Fruit fly (Drosophila melanogaster): Measurements from ENCODE around the gene PH4alphaMP.
A peak's percentile ranks its signal among the peaks of the same experiment; 100 is the strongest.

PH4alphaMP gene

DNA sequence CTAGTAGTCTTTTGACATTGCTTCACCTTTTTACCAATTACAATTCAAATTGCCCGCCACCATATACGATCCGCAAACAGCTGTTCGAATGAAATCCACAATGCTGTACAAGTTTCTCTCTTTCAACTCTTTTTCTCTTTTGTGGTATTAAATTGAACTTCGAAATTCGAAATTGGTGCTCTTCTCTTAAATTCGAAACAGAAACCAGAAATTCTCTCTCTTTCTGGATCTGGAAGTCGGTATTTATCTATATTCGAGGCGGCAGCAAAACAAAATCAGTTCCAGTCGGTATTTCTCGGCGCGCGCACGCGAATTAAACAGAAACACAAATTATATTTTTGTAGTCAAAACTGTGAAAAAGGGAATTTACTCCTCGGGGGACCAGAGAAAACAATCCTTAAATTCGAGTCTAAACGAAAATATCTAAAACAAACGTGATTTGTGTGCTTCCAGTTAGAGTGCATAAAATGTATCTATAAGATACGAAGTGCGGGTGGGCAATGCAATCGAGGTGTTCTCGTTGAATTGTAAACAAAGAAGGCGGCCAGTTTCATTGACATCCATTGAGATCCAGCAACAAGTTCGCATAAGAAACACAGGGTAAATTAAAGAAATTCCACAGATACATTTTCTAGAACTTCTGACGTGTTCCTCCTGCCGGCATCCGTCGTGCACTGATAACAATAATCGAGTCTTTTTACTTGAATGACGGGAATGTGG, 30.0 kb downstream of the PH4alphaMP start, which contains the start of gene PH4alphaEFB (continued):
- TF ChIP-seq CG3847 (GFP tag; IDR thresholded peaks at IDR 0.05) (no peak), CG2120 (GFP tag; optimal IDR thresholded peaks at IDR 0.05) (no peak), sr (GFP tag; IDR thresholded peaks at IDR 0.05) (no peak), abd-A (tag; optimal IDR thresholded peaks at IDR 0.05) (no peak), ems (GFP tag; optimal IDR thresholded peaks at IDR 0.05) (no peak), croc (GFP tag; conservative IDR thresholded peaks at IDR 0.05) (no peak), Hr3 (GFP tag; optimal IDR thresholded peaks at IDR 0.05) (no peak), Dref (GFP tag; IDR thresholded peaks at IDR 0.05) (no peak), CG18262 (tag; optimal IDR thresholded peaks at IDR 0.05) (peak; percentile 1), chn (GFP tag; optimal IDR thresholded peaks at IDR 0.05) (no peak), Dip3 (GFP tag; optimal IDR thresholded peaks at IDR 0.05) (no peak), H2.0 (GFP tag; IDR thresholded peaks at IDR 0.05) (no peak), CG13296 (GFP tag; optimal IDR thresholded peaks at IDR 0.05) (peak; percentile 6), CG4707 (GFP tag; optimal IDR thresholded peaks at IDR 0.05) (no peak), CG12744 (GFP tag; optimal IDR thresholded peaks at IDR 0.05) (no peak), CG32767 (GFP tag; IDR thresholded peaks at IDR 0.05) (no peak; the same call in 1 of the 2 replicates)

DNA sequence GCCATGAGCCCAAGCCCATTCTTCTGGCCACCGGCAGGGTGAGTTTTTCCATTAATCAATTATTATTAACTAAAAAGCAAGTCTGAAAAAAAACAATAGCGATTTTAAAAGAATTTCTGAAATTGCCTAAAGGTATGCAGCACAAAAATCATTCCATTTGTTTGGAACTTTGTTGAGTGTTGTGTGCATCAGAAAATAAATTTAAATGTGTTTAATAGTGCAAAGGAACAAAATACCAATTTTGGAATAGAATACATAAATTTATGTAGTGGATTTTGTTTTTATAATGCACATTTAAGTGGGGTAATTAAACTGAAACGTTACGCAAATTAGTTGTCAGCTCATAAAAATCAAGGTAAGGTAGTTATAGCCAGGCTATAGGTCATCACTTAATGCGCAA, 31.7 kb downstream of the PH4alphaMP start:
- TF ChIP-seq prd (optimal IDR thresholded peaks at IDR 0.05) (no peak), prd (GFP tag; IDR thresholded peaks at IDR 0.05) (no peak), CG18011 (GFP tag; optimal IDR thresholded peaks at IDR 0.05) (peak; percentile 91), nau (GFP tag; optimal IDR thresholded peaks at IDR 0.05) (no peak)

DNA sequence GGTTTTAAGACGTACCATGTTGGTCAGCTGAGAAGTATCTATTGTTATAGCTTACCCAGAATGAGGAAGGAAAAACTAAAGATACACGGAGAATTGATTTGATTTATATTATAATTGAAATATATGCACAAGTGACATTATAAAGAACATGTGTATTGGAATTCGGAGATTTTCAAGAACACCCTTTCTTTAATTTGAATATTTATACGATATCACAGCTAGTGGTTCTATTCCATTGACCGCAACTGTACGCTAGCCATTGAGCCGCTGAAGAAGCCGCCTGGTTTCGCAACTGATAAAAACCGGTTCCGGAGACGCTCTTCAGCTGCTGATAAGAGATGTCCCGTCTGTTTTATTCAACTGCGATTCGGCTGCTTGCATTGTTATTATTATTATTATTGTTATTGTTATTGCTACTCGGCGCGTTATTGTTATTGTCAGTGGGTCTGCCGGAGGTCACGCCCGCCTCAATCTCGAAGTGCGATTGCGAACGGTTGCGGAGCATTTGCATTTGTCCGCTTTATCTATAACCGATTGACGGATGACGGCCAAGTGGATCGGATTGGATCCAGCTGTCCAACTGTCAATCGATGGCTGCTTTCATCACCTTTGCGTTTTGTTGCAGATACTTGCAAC, 34.2 kb downstream of the PH4alphaMP start:
- TF ChIP-seq pita (GFP tag; optimal IDR thresholded peaks at IDR 0.05) (no peak), klu (GFP tag; IDR thresholded peaks at IDR 0.05) (no peak), CG7928 (GFP tag; optimal IDR thresholded peaks at IDR 0.05) (no peak), HLH54F (GFP tag; optimal IDR thresholded peaks at IDR 0.05) (no peak), CG30431 (GFP tag; optimal IDR thresholded peaks at IDR 0.05) (no peak), Bdp1 (GFP tag; optimal IDR thresholded peaks at IDR 0.05) (no peak), sim (GFP tag; IDR thresholded peaks at IDR 0.05) (no peak), ham (GFP tag; IDR thresholded peaks at IDR 0.05) (no peak), CG34422 (GFP tag; IDR thresholded peaks at IDR 0.05) (no peak), NK7.1 (GFP tag; optimal IDR thresholded peaks at IDR 0.05) (no peak), Hr78 (GFP tag; optimal IDR thresholded peaks at IDR 0.05) (no peak), tgo (GFP tag; IDR thresholded peaks at IDR 0.05) (peak; percentile 24; the same call in 1 of the 3 replicates), pan (optimal IDR thresholded peaks at IDR 0.05) (no peak), pan (GFP tag; optimal IDR thresholded peaks at IDR 0.05 in 1 of 2, IDR thresholded peaks at IDR 0.05 in 1 of 2) (no peak), mld (GFP tag; IDR thresholded peaks at IDR 0.05; ENCODE audit: partially characterized antibody) (no peak), fu2 (GFP tag; optimal IDR thresholded peaks at IDR 0.05) (no peak), CG16863 (GFP tag; optimal IDR thresholded peaks at IDR 0.05) (no peak), CG10267 (tag; optimal IDR thresholded peaks at IDR 0.05) (peak; percentile 30), bcd (GFP tag; optimal IDR thresholded peaks at IDR 0.05) (peak; percentile 26), Hsf (GFP tag; optimal IDR thresholded peaks at IDR 0.05) (no peak), fd64A (GFP tag; optimal IDR thresholded peaks at IDR 0.05) (no peak), ems (GFP tag; optimal IDR thresholded peaks at IDR 0.05) (no peak), lmd (GFP tag; IDR thresholded peaks at IDR 0.05) (no peak), exex (tag; optimal IDR thresholded peaks at IDR 0.05) (no peak), CG3065 (GFP tag; optimal IDR thresholded peaks at IDR 0.05) (no peak), CG5180 (GFP tag; optimal IDR thresholded peaks at IDR 0.05) (no peak), ATbp (GFP tag; optimal IDR thresholded peaks at IDR 0.05) (no peak), Optix (GFP tag; IDR thresholded peaks at IDR 0.05) (no peak), sd (tag; optimal IDR thresholded peaks at IDR 0.05) (no peak)
